Worm (Caenorhabditis elegans): ENCODE results near the gene cutl-12.

DNA sequence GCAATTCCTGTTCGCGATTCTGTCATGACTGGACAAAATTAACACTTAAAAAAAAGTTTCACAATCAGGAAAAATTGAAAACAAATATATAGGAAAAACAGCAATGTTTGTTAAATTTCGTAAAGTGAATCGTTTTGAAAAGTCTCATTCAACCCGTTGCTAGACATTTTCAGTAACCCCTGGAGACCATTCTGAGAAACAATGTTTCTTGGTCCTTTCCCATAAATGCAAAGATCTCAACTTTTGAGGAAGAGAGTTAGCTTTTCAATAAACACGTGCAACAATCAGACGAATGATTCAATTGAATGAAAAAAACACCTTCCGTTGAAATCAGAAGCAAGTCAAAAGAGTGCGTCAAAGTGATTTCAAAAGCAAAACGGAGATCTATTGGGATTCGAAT is 24.2 kb downstream of the cutl-12 start, which contains the start of gene F28C6.9:
- TF ChIP-seq ama-1 (optimal IDR thresholded peaks at IDR 0.05) (no peak), tra-4 (tag; optimal IDR thresholded peaks at IDR 0.05) (no peak), pes-1 (GFP tag; IDR thresholded peaks at IDR 0.05) (no peak), flt-1 (GFP tag; IDR thresholded peaks at IDR 0.05) (no peak), scrt-1 (GFP tag; IDR thresholded peaks at IDR 0.05) (no peak), aly-1 (tag; optimal IDR thresholded peaks at IDR 0.05) (no peak), tbx-11 (GFP tag; IDR thresholded peaks at IDR 0.05) (no peak), F13C5.2 (tag; optimal IDR thresholded peaks at IDR 0.05) (no peak), tbx-37 (GFP tag; conservative IDR thresholded peaks at IDR 0.05) (no peak), ceh-36 (tag; optimal IDR thresholded peaks at IDR 0.05) (no peak)

All from whole organism, early embryonic.